Worm (Caenorhabditis elegans) whole organism, L2 larva: ENCODE results near the gene gcy-31.

Experiments used
- aly-2 ChIP-seq: fragments of 150-350 bp; optimal IDR thresholded peaks from 2 replicates; lab custom pipeline; 2014; ENCODE audit warnings: missing biosample characterization, missing genetic modification characterization
- ama-1 ChIP-seq: fragments of 150-350 bp; optimal IDR thresholded peaks from 2 replicates; lab custom pipeline; 2018; ENCODE audit warnings: inconsistent platforms
- lin-39 ChIP-seq: fragments of 150-350 bp; optimal IDR thresholded peaks from 2 replicates; lab custom pipeline; 2014; ENCODE audit warnings: missing biosample characterization, missing genetic modification reagents, missing genetic modification characterization
- nhr-12 ChIP-seq: fragments of 150-350 bp; optimal IDR thresholded peaks from 2 replicates; lab custom pipeline; 2014; ENCODE audit warnings: missing biosample characterization, missing genetic modification characterization
- nhr-129 ChIP-seq: fragments of 150-350 bp; optimal IDR thresholded peaks from 2 replicates; lab custom pipeline; 2014; ENCODE audit warnings: missing biosample characterization, missing genetic modification characterization
- nhr-77 ChIP-seq: fragments of 150-350 bp; optimal IDR thresholded peaks from 2 replicates; lab custom pipeline; 2014; ENCODE audit warnings: missing biosample characterization, missing genetic modification characterization
- unc-62 ChIP-seq: fragments of 150-350 bp; optimal IDR thresholded peaks from 2 replicates; lab custom pipeline; 2014; ENCODE audit warnings: missing biosample characterization, missing genetic modification reagents, missing genetic modification characterization

ce11 chrX:2407167-2407566 is 20.1 kb downstream of the gcy-31 start, which contains the start of gene mtpn-1:
- TF ChIP-seq nhr-77 (tag; lab: Kevin White, UChicago) = no peak
- no peak for TF ChIP-seq lin-39 (tag; lab: Kevin White, UChicago)
- TF ChIP-seq nhr-129 (tag; lab: Kevin White, UChicago) = no peak
- no peak for TF ChIP-seq nhr-12 (tag; lab: Kevin White, UChicago)
- no peak for TF ChIP-seq unc-62 (GFP tag; lab: Kevin White, UChicago)
- no peak for TF ChIP-seq aly-2 (tag; lab: Kevin White, UChicago)
- no peak for TF ChIP-seq ama-1 (lab: Kevin White, UChicago)
